Worm (Caenorhabditis elegans) whole organism, mixed stage, embryonic: ENCODE results near the gene catp-4.

ENCODE experiments used
- M03D4.4 ChIP-seq: sonication (generic microtip); optimal IDR thresholded peaks from 2 replicates; lab custom pipeline; 2017; ENCODE audit warnings: mild to moderate bottlenecking, missing genetic modification characterization, missing compliant biosample characterization
- bed-3 ChIP-seq: fragments of 200-800 bp; sonication (Bioruptor generic); optimal IDR thresholded peaks from 3 replicates; lab custom pipeline; 2018; ENCODE audit warnings: mild to moderate bottlenecking, missing genetic modification characterization, moderate library complexity, missing compliant biosample characterization
- blmp-1 ChIP-seq: fragments of 150-350 bp; optimal IDR thresholded peaks from 2 replicates; lab custom pipeline; 2014; ENCODE audit warnings: missing biosample characterization, missing genetic modification characterization
- ceh-39 ChIP-seq: fragments of 150-350 bp; optimal IDR thresholded peaks from 2 replicates; lab custom pipeline; 2014; ENCODE audit warnings: missing biosample characterization, missing genetic modification characterization
- ceh-83 ChIP-seq: fragments of 200-800 bp; sonication (Bioruptor generic); optimal IDR thresholded peaks from 2 replicates; lab custom pipeline; 2018; ENCODE audit warnings: mild to moderate bottlenecking, missing genetic modification characterization, missing compliant biosample characterization
- ces-1 ChIP-seq: fragments of 150-350 bp; optimal IDR thresholded peaks from 2 replicates; lab custom pipeline; 2014; ENCODE audit warnings: missing biosample characterization, missing genetic modification reagents, missing genetic modification characterization
- elt-1 ChIP-seq: sonication (generic microtip); optimal IDR thresholded peaks from 2 replicates; lab custom pipeline; 2017; ENCODE audit warnings: missing genetic modification characterization, mild to moderate bottlenecking, missing compliant biosample characterization, antibody characterized with exemption, moderate library complexity, borderline replicate concordance; ENCODE audit not compliant: insufficient read depth
- flh-1 ChIP-seq: fragments of 200-800 bp; sonication (Bioruptor generic); optimal IDR thresholded peaks from 2 replicates; lab custom pipeline; 2018; ENCODE audit warnings: mild to moderate bottlenecking, missing genetic modification characterization, moderate library complexity, missing compliant biosample characterization
- ham-2 ChIP-seq: fragments of 200-800 bp; sonication (Bioruptor generic); optimal IDR thresholded peaks from 2 replicates; lab custom pipeline; 2018; ENCODE audit warnings: mild to moderate bottlenecking, missing genetic modification characterization, missing compliant biosample characterization
- hlh-1 ChIP-seq: fragments of 150-350 bp; optimal IDR thresholded peaks from 2 replicates; lab custom pipeline; 2014; ENCODE audit warnings: missing biosample characterization, missing genetic modification reagents, missing genetic modification characterization
- lin-13 ChIP-seq: fragments of 150-350 bp; optimal IDR thresholded peaks from 2 replicates; lab custom pipeline; 2014; ENCODE audit warnings: missing biosample characterization, missing genetic modification characterization
- lin-32 ChIP-seq: fragments of 200-800 bp; sonication (Bioruptor generic); optimal IDR thresholded peaks from 2 replicates; lab custom pipeline; 2018; ENCODE audit warnings: mild to moderate bottlenecking, missing genetic modification characterization, missing compliant biosample characterization
- lsy-2 ChIP-seq: fragments of 150-350 bp; optimal IDR thresholded peaks from 2 replicates; lab custom pipeline; 2014; ENCODE audit warnings: missing biosample characterization, missing genetic modification characterization
- mab-5 ChIP-seq: fragments of 150-350 bp; optimal IDR thresholded peaks from 2 replicates; lab custom pipeline; 2014; ENCODE audit warnings: missing biosample characterization, missing genetic modification characterization
- mep-1 ChIP-seq: fragments of 150-350 bp; optimal IDR thresholded peaks from 2 replicates; lab custom pipeline; 2017; ENCODE audit warnings: missing biosample characterization, missing genetic modification reagents, missing genetic modification characterization, inconsistent platforms
- mls-2 ChIP-seq: sonication (generic microtip); optimal IDR thresholded peaks from 2 replicates; lab custom pipeline; 2016; ENCODE audit warnings: mild to moderate bottlenecking, missing genetic modification characterization, moderate library complexity, missing compliant biosample characterization
- nhr-12 ChIP-seq: fragments of 150-350 bp; optimal IDR thresholded peaks from 2 replicates; lab custom pipeline; 2014; ENCODE audit warnings: missing biosample characterization, missing genetic modification characterization
- nhr-2 ChIP-seq: fragments of 150-350 bp; optimal IDR thresholded peaks from 2 replicates; lab custom pipeline; 2014; ENCODE audit warnings: missing biosample characterization, missing genetic modification characterization
- nhr-237 ChIP-seq: fragments of 150-350 bp; optimal IDR thresholded peaks from 2 replicates; lab custom pipeline; 2014; ENCODE audit warnings: missing biosample characterization, missing genetic modification characterization
- nhr-28 ChIP-seq: fragments of 150-350 bp; optimal IDR thresholded peaks from 2 replicates; lab custom pipeline; 2014; ENCODE audit warnings: missing biosample characterization, missing genetic modification characterization
- nhr-76 ChIP-seq: sonication (generic microtip); optimal IDR thresholded peaks from 2 replicates; lab custom pipeline; 2017; ENCODE audit warnings: missing biosample characterization, missing genetic modification characterization
- pha-4 ChIP-seq: fragments of 150-350 bp; optimal IDR thresholded peaks from 2 replicates; lab custom pipeline; 2018; ENCODE audit warnings: missing biosample characterization, missing genetic modification reagents, missing genetic modification characterization
- sem-2 ChIP-seq: fragments of 200-800 bp; sonication (Bioruptor generic); optimal IDR thresholded peaks from 2 replicates; lab custom pipeline; 2018; ENCODE audit warnings: mild to moderate bottlenecking, missing genetic modification characterization, missing compliant biosample characterization
- snpc-4 ChIP-seq: fragments of 150-350 bp; optimal IDR thresholded peaks from 2 replicates; lab custom pipeline; 2014; ENCODE audit warnings: missing biosample characterization, missing genetic modification characterization
- sptf-1 ChIP-seq: sonication (generic microtip); optimal IDR thresholded peaks from 2 replicates; lab custom pipeline; 2017; ENCODE audit warnings: mild to moderate bottlenecking, missing genetic modification characterization, moderate library complexity, missing compliant biosample characterization
- tbx-8 ChIP-seq: fragments of 200-800 bp; sonication (Bioruptor generic); optimal IDR thresholded peaks from 2 replicates; lab custom pipeline; 2018; ENCODE audit warnings: mild to moderate bottlenecking, missing genetic modification characterization, moderate library complexity, missing compliant biosample characterization
- unc-39 ChIP-seq: fragments of 150-350 bp; optimal IDR thresholded peaks from 2 replicates; lab custom pipeline; 2014; ENCODE audit warnings: missing biosample characterization, missing genetic modification characterization
- unc-62 ChIP-seq: fragments of 150-350 bp; optimal IDR thresholded peaks from 2 replicates; lab custom pipeline; 2014; ENCODE audit warnings: missing biosample characterization, missing genetic modification reagents, missing genetic modification characterization
- ztf-11 ChIP-seq: fragments of 150-350 bp; optimal IDR thresholded peaks from 2 replicates; lab custom pipeline; 2014; ENCODE audit warnings: missing biosample characterization, missing genetic modification characterization

catp-4 gene

DNA sequence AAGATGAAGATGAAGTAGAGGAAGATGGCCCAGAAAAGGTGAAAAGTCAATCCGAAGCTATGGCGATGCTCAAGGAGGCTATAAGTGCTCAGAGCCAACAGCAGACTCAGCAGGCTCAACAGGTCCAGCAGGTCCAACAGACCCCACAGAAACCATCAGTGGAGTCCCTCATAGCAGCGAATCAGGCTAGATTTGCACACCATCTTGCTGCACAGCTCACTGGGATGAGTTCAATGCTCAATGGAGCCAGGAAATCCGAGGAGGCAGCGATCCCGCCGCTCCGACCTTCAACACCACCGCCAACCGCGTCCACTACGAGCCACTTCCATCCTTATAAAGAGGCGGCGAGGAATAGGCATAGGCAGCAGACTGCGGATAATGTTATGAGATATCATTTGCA, 18.6 kb upstream of the catp-4 start:
- TF ChIP-seq ceh-39 (tag; lab: Kevin White, UChicago), result no peak
- TF ChIP-seq M03D4.4, result no peak
- no peak for TF ChIP-seq pha-4 (tag; lab: Kevin White, UChicago)
- TF ChIP-seq nhr-2 (tag; lab: Kevin White, UChicago), result no peak
- TF ChIP-seq sptf-1 (tag; lab: Kevin White, UChicago), result no peak
- no peak for TF ChIP-seq lsy-2 (tag; lab: Kevin White, UChicago)
- TF ChIP-seq nhr-12 (tag; lab: Kevin White, UChicago), result no peak
- TF ChIP-seq ceh-83 (GFP tag; lab: Kevin White, UChicago), result no peak
- no peak for TF ChIP-seq mep-1 (tag; lab: Kevin White, UChicago)
- TF ChIP-seq nhr-76, result no peak
- TF ChIP-seq ces-1 (GFP tag; lab: Kevin White, UChicago), result no peak
- TF ChIP-seq bed-3 (GFP tag; lab: Kevin White, UChicago), result no peak
- TF ChIP-seq tbx-8 (GFP tag; lab: Kevin White, UChicago), result no peak
- TF ChIP-seq sem-2 (GFP tag; lab: Kevin White, UChicago), result no peak
- no peak for TF ChIP-seq flh-1
- TF ChIP-seq lin-13 (tag; lab: Kevin White, UChicago), result no peak
- TF ChIP-seq unc-39 (tag; lab: Kevin White, UChicago), result no peak
- TF ChIP-seq blmp-1 (tag; lab: Kevin White, UChicago), result no peak
- no peak for TF ChIP-seq ztf-11
- TF ChIP-seq hlh-1 (tag; lab: Kevin White, UChicago), result no peak
- TF ChIP-seq, all 35 proteins: peak for 0

DNA sequence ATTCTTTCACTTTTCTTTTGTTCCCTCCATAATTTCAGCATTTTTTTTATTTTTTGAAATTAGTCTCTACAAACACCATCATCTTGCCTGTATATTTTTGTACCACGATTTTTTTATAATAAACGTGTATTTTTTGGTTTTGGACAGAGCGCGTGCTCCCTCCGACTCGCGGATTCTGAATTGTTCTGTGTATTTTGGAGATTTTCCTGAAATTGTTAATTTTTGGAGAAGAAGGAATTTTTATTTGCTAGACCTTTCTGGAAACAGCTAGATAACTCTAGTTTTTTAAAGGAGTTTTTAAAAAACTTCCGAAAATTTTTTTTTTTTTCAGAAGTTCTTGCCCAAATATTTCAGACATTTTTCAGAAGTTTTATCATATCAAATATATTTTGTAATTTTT, 17.0 kb upstream of the catp-4 start, which contains the start of gene C01G12.13:
Gene C01G12.13 (plus strand): TSS at position 301 of the 400 bp plus-strand sequence.
- TF ChIP-seq snpc-4 (no peak), M03D4.4 (no peak)

DNA sequence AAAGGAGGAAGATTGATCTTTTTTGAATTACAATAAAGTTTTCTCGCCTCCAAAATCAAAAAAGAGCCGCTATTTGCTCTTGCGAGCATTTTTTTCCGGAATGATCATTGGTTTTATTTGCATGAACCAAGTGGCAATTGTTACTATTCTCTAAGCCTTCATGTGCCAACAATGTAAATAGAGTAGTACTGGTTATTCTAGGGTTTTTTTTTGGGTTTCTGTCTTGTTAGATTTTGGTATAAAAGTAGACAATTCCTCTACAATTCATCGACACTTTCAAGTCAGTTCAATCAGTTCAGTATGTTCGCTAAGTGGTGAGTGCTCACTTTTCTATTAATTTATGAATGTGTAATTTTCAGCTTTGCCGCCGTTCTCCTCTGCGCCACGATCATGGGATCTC, 15.4 kb upstream of the catp-4 start, which contains the start of gene nspb-7:
Gene nspb-7 (plus strand): TSS at position 301 of the 400 bp plus-strand sequence.
- TF ChIP-seq bed-3 (GFP tag; lab: Kevin White, UChicago) (no peak), elt-1 (tag; lab: Kevin White, UChicago) (no peak), nhr-2 (tag; lab: Kevin White, UChicago) (no peak), nhr-76 (no peak), sptf-1 (tag; lab: Kevin White, UChicago) (no peak), M03D4.4 (no peak), lsy-2 (tag; lab: Kevin White, UChicago) (no peak), nhr-237 (tag; lab: Kevin White, UChicago) (no peak), lin-32 (GFP tag; lab: Kevin White, UChicago) (no peak), mls-2 (no peak), snpc-4 (no peak), ceh-83 (GFP tag; lab: Kevin White, UChicago) (no peak), tbx-8 (GFP tag; lab: Kevin White, UChicago) (no peak), unc-39 (tag; lab: Kevin White, UChicago) (no peak)

DNA sequence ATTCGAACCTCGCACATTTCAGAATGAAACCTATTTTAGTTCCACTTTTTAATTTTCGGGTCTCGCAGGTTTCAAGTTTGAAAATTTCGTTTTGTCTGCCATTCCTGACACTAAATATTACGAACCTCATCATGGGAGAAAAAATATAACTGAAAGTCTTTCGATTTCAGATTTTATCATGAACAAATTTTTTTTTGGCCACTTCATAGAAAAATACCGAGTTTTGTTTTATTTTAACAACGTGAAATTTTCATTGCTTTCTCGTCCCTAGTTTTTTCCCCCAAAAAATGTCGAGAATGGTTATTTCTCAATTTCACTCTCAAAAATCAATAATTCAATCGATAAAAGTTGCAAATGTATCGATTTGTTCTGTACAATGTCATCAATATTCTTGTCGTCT, 14.7 kb upstream of the catp-4 start, which contains the start of gene C01G12.9:
Gene C01G12.9 (plus strand): TSS at position 301 of the 400 bp plus-strand sequence.
- TF ChIP-seq blmp-1 (tag; lab: Kevin White, UChicago) (no peak), elt-1 (tag; lab: Kevin White, UChicago) (no peak), ceh-39 (tag; lab: Kevin White, UChicago) (no peak)

DNA sequence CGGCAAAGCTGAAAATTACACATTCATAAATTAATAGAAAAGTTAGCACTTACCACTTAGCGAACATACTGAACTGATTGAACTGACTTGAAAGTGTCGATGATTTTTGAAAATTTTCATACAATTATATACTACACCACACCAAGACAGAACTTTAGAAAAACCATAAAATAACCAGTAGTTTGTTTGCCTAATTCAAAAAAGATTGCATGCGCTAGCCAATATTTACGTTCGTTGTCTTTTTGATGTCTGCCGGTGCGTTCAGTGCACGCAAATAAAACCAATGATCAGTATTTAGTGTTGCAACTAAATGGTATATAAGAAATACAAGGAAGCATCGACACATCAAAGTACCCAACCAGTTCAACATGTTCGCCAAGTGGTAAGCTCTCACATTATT, 12.8 kb upstream of the catp-4 start, which contains the start of the genes nspb-8 and nspb-9:
Gene nspb-8 (minus strand): TSS at position 101 of the 400 bp plus-strand sequence.
Gene nspb-9 (plus strand): TSS at position 311 of the 400 bp plus-strand sequence.
- no peak for TF ChIP-seq unc-62 (GFP tag; lab: Kevin White, UChicago)
- no peak for TF ChIP-seq snpc-4
- TF ChIP-seq ces-1 (GFP tag; lab: Kevin White, UChicago), result no peak
- TF ChIP-seq ham-2 (GFP tag; lab: Kevin White, UChicago), result no peak
- no peak for TF ChIP-seq nhr-2 (tag; lab: Kevin White, UChicago)
- no peak for TF ChIP-seq elt-1 (tag; lab: Kevin White, UChicago)
- TF ChIP-seq bed-3 (GFP tag; lab: Kevin White, UChicago), result no peak
- TF ChIP-seq ceh-83 (GFP tag; lab: Kevin White, UChicago), result no peak
- TF ChIP-seq lin-13 (tag; lab: Kevin White, UChicago), result no peak
- no peak for TF ChIP-seq flh-1
- TF ChIP-seq mls-2, result no peak
- TF ChIP-seq pha-4 (tag; lab: Kevin White, UChicago), result no peak
- TF ChIP-seq nhr-28 (tag; lab: Kevin White, UChicago), result no peak
- no peak for TF ChIP-seq mab-5 (tag; lab: Kevin White, UChicago)
- TF ChIP-seq sptf-1 (tag; lab: Kevin White, UChicago), result no peak
- no peak for TF ChIP-seq mep-1 (tag; lab: Kevin White, UChicago)
